Worm (Caenorhabditis elegans) whole organism, L1 larva: ENCODE measurements around the gene T16G12.3.

Experiments used
- C16A3.4 ChIP-seq: fragments of 150-350 bp; optimal IDR thresholded peaks from 2 replicates; lab custom pipeline; 2014; ENCODE audit warnings: missing biosample characterization, missing genetic modification characterization
- C34B4.2 ChIP-seq: sonication (generic microtip); optimal IDR thresholded peaks from 2 replicates; lab custom pipeline; 2017; ENCODE audit warnings: mild to moderate bottlenecking, missing genetic modification characterization, missing compliant biosample characterization
- F16B12.6 ChIP-seq: fragments of 150-350 bp; optimal IDR thresholded peaks from 2 replicates; lab custom pipeline; 2014; ENCODE audit warnings: missing biosample characterization, missing genetic modification characterization
- Y116A8C.19 ChIP-seq: sonication (generic microtip); optimal IDR thresholded peaks from 2 replicates; lab custom pipeline; 2016; ENCODE audit warnings: missing compliant biosample characterization, missing genetic modification characterization, borderline replicate concordance
- aha-1 ChIP-seq: fragments of 150-350 bp; optimal IDR thresholded peaks from 2 replicates; lab custom pipeline; 2014; ENCODE audit warnings: missing biosample characterization, missing genetic modification characterization
- alr-1 ChIP-seq: fragments of 200-800 bp; sonication (Bioruptor generic); optimal IDR thresholded peaks from 2 replicates; lab custom pipeline; 2018; ENCODE audit warnings: borderline replicate concordance, mild to moderate bottlenecking, missing genetic modification characterization, missing compliant biosample characterization
- ama-1 ChIP-seq: fragments of 150-350 bp; optimal IDR thresholded peaks from 2 replicates; lab custom pipeline; 2014
- ceh-82 ChIP-seq, 3 experiments: fragments of 150-350 bp in 1 of 3; sonication (generic microtip) in 2 of 3; optimal IDR thresholded peaks; 2 replicates each; lab custom pipeline; 2014 to 2017; ENCODE audit warnings: missing biosample characterization in 3 of 3, missing genetic modification characterization in 3 of 3
- ceh-88 ChIP-seq: fragments of 200-800 bp; sonication (Bioruptor generic); IDR thresholded peaks from 2 replicates; pipeline ENCODE4 v1.3.6; 2022; ENCODE audit warnings: missing genetic modification characterization, missing compliant biosample characterization
- dpl-1 ChIP-seq, 3 experiments: fragments of 150-350 bp in 2 of 3; sonication (generic microtip) in 1 of 3; optimal IDR thresholded peaks; 2 replicates each; lab custom pipeline; 2014 to 2017; ENCODE audit warnings: missing biosample characterization in 3 of 3, missing genetic modification characterization in 3 of 3, missing genetic modification reagents in 3 of 3
- efl-1 ChIP-seq, 4 experiments: fragments of 150-350 bp; optimal IDR thresholded peaks in 3 of 4; peaks in 1 of 4; 1 replicate in 1 of 4; 2 replicates in 3 of 4; lab custom pipeline; 2014; ENCODE audit warnings: missing biosample characterization in 2 of 4, missing genetic modification characterization in 2 of 4, missing genetic modification reagents in 2 of 4
- efl-3 ChIP-seq: fragments of 200-800 bp; sonication (Bioruptor generic); optimal IDR thresholded peaks from 2 replicates; lab custom pipeline; 2018; ENCODE audit warnings: mild to moderate bottlenecking, missing genetic modification characterization, missing compliant biosample characterization
- elt-2 ChIP-seq: sonication (generic microtip); optimal IDR thresholded peaks from 2 replicates; lab custom pipeline; 2016; ENCODE audit warnings: missing genetic modification characterization, mild to moderate bottlenecking, inconsistent platforms, missing compliant biosample characterization, missing genetic modification reagents
- fkh-10 ChIP-seq: sonication (generic microtip); optimal IDR thresholded peaks from 2 replicates; lab custom pipeline; 2017; ENCODE audit warnings: missing biosample characterization, missing genetic modification reagents, missing genetic modification characterization
- fkh-4 ChIP-seq: sonication (generic microtip); optimal IDR thresholded peaks from 2 replicates; lab custom pipeline; 2016; ENCODE audit warnings: missing compliant biosample characterization, missing genetic modification characterization, borderline replicate concordance
- fkh-8 ChIP-seq: sonication (generic microtip); optimal IDR thresholded peaks from 2 replicates; lab custom pipeline; 2016; ENCODE audit warnings: mild to moderate bottlenecking, missing genetic modification characterization, missing compliant biosample characterization
- fos-1 ChIP-seq: fragments of 150-350 bp; optimal IDR thresholded peaks from 2 replicates; lab custom pipeline; 2014; ENCODE audit warnings: missing biosample characterization, missing genetic modification characterization
- hlh-17 ChIP-seq: fragments of 200-800 bp; sonication (Bioruptor generic); optimal IDR thresholded peaks from 2 replicates; lab custom pipeline; 2018; ENCODE audit warnings: missing genetic modification characterization, mild to moderate bottlenecking, missing compliant biosample characterization, moderate library complexity, borderline replicate concordance
- hlh-4 ChIP-seq: sonication (generic microtip); optimal IDR thresholded peaks from 2 replicates; lab custom pipeline; 2016; ENCODE audit warnings: mild to moderate bottlenecking, missing genetic modification characterization, missing compliant biosample characterization
- irx-1 ChIP-seq: sonication (generic microtip); optimal IDR thresholded peaks from 2 replicates; lab custom pipeline; 2016; ENCODE audit warnings: missing genetic modification characterization, missing compliant biosample characterization
- lin-14 ChIP-seq: fragments of 200-800 bp; sonication (Bioruptor generic); optimal IDR thresholded peaks from 2 replicates; lab custom pipeline; 2018; ENCODE audit warnings: mild to moderate bottlenecking, missing genetic modification characterization, moderate library complexity, missing compliant biosample characterization
- lin-35 ChIP-seq, 2 experiments: fragments of 150-350 bp; optimal IDR thresholded peaks; 2 replicates each; lab custom pipeline; 2014; ENCODE audit warnings: missing biosample characterization in 2 of 2, missing genetic modification characterization in 2 of 2, missing genetic modification reagents in 2 of 2
- lin-39 ChIP-seq: fragments of 150-350 bp; optimal IDR thresholded peaks from 2 replicates; lab custom pipeline; 2014; ENCODE audit warnings: missing biosample characterization, missing genetic modification reagents, missing genetic modification characterization
- lsy-2 ChIP-seq, 2 experiments: fragments of 150-350 bp; optimal IDR thresholded peaks; 2 replicates each; lab custom pipeline; 2014; ENCODE audit warnings: missing biosample characterization in 2 of 2, missing genetic modification characterization in 2 of 2
- mab-9 ChIP-seq: fragments of 200-800 bp; sonication (Bioruptor generic); IDR thresholded peaks from 2 replicates; pipeline ENCODE4 v1.3.6; 2022; ENCODE audit warnings: missing genetic modification reagents, missing genetic modification characterization, missing compliant biosample characterization
- nhr-11 ChIP-seq: fragments of 150-350 bp; optimal IDR thresholded peaks from 2 replicates; lab custom pipeline; 2014; ENCODE audit warnings: missing biosample characterization, missing genetic modification characterization
- nhr-12 ChIP-seq: sonication (generic microtip); optimal IDR thresholded peaks from 2 replicates; lab custom pipeline; 2017; ENCODE audit warnings: missing biosample characterization, missing genetic modification characterization
- nhr-19 ChIP-seq: fragments of 200-800 bp; sonication (Bioruptor generic); conservative IDR thresholded peaks from 2 replicates; pipeline ENCODE4 v1.3.6; 2022; ENCODE audit warnings: missing genetic modification characterization, missing compliant biosample characterization
- nhr-76 ChIP-seq: sonication (generic microtip); optimal IDR thresholded peaks from 2 replicates; lab custom pipeline; 2017; ENCODE audit warnings: missing biosample characterization, missing genetic modification characterization
- nhr-77 ChIP-seq: fragments of 150-350 bp; optimal IDR thresholded peaks from 2 replicates; lab custom pipeline; 2014; ENCODE audit warnings: missing biosample characterization, missing genetic modification characterization
- nhr-85 ChIP-seq: sonication (generic microtip); peaks from one replicate; lab custom pipeline; 2016; ENCODE audit warnings: missing genetic modification characterization, inconsistent platforms, missing compliant biosample characterization
- nhr-90 ChIP-seq: sonication (generic microtip); optimal IDR thresholded peaks from 2 replicates; lab custom pipeline; 2016; ENCODE audit warnings: mild to moderate bottlenecking, missing genetic modification characterization, missing compliant biosample characterization; ENCODE audit not compliant: poor library complexity
- pag-3 ChIP-seq: sonication (generic microtip); optimal IDR thresholded peaks from 2 replicates; lab custom pipeline; 2017; ENCODE audit warnings: missing genetic modification characterization, mild to moderate bottlenecking, missing compliant biosample characterization, antibody characterized with exemption, borderline replicate concordance; ENCODE audit not compliant: insufficient read depth
- pax-3 ChIP-seq: fragments of 200-800 bp; sonication (Bioruptor generic); optimal IDR thresholded peaks from 2 replicates; lab custom pipeline; 2018; ENCODE audit warnings: mild to moderate bottlenecking, missing genetic modification characterization, moderate library complexity, missing compliant biosample characterization
- rnt-1 ChIP-seq: sonication (generic microtip); optimal IDR thresholded peaks from 2 replicates; lab custom pipeline; 2016; ENCODE audit warnings: mild to moderate bottlenecking, missing genetic modification characterization, moderate library complexity, missing compliant biosample characterization
- skn-1 ChIP-seq: fragments of 150-350 bp; optimal IDR thresholded peaks from 2 replicates; lab custom pipeline; 2014; ENCODE audit warnings: missing biosample characterization, missing genetic modification characterization
- snpc-4 ChIP-seq: fragments of 150-350 bp; optimal IDR thresholded peaks from 2 replicates; lab custom pipeline; 2014; ENCODE audit warnings: missing biosample characterization, missing genetic modification characterization
- snu-23 ChIP-seq: sonication (generic microtip); optimal IDR thresholded peaks from 2 replicates; lab custom pipeline; 2016; ENCODE audit warnings: missing genetic modification characterization, missing compliant biosample characterization
- sup-37 ChIP-seq: fragments of 200-800 bp; sonication (Bioruptor generic); optimal IDR thresholded peaks from 2 replicates; lab custom pipeline; 2018; ENCODE audit warnings: mild to moderate bottlenecking, missing genetic modification characterization, missing compliant biosample characterization
- swsn-7 ChIP-seq: sonication (generic microtip); optimal IDR thresholded peaks from 2 replicates; lab custom pipeline; 2016; ENCODE audit warnings: missing genetic modification characterization, missing compliant biosample characterization
- tbx-2 ChIP-seq: sonication (generic microtip); optimal IDR thresholded peaks from 2 replicates; lab custom pipeline; 2016; ENCODE audit warnings: missing genetic modification characterization, missing compliant biosample characterization
- unc-130 ChIP-seq: fragments of 150-350 bp; optimal IDR thresholded peaks from 2 replicates; lab custom pipeline; 2017; ENCODE audit warnings: missing biosample characterization, missing genetic modification characterization, inconsistent platforms
- unc-62 ChIP-seq: fragments of 150-350 bp; optimal IDR thresholded peaks from 2 replicates; lab custom pipeline; 2014; ENCODE audit warnings: missing biosample characterization, missing genetic modification reagents, missing genetic modification characterization
- unc-86 ChIP-seq: sonication (generic microtip); optimal IDR thresholded peaks from 2 replicates; lab custom pipeline; 2016; ENCODE audit warnings: missing genetic modification characterization, missing compliant biosample characterization
- xbp-1 ChIP-seq: sonication (generic microtip); optimal IDR thresholded peaks from 2 replicates; lab custom pipeline; 2016; ENCODE audit warnings: missing genetic modification characterization, missing compliant biosample characterization
- zip-4 ChIP-seq: fragments of 200-800 bp; sonication (Bioruptor generic); optimal IDR thresholded peaks from 2 replicates; lab custom pipeline; 2018; ENCODE audit warnings: mild to moderate bottlenecking, missing genetic modification characterization, moderate library complexity, missing compliant biosample characterization
- ztf-4 ChIP-seq: fragments of 150-350 bp; optimal IDR thresholded peaks from 2 replicates; lab custom pipeline; 2014; ENCODE audit warnings: missing biosample characterization, missing genetic modification characterization

T16G12.3 gene

DNA sequence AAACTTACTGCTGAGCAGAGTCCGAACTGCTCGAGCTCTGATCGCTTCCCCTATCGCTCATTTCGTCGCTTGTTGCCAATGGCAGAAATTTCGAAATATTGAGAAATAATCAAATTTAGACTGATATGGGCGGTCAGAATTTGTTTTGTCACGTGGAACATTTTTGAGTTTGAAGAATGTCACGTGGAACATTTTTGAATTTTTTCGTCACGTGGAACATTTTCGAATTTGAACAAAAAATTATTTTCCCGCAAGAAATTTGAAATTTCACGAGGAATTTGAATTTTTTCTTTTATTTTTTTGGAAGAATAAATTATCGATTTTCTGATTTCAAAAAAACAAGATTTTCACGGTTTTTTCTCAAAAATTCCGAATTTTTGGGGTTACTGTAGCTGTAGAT lies 40.3 kb upstream of the T16G12.3 start, which contains the start of gene fbxa-155:
Gene fbxa-155, minus strand, starts transcription at position 101 of the 400 bp plus-strand sequence.
- TF ChIP-seq rnt-1 (tag; lab: Kevin White, UChicago) (no peak), lin-14 (GFP tag; lab: Kevin White, UChicago) (no peak), sup-37 (GFP tag; lab: Kevin White, UChicago) (no peak), irx-1 (tag; lab: Kevin White, UChicago) (no peak), mab-9 (no peak), ztf-4 (tag; lab: Kevin White, UChicago) (no peak), Y116A8C.19 (tag; lab: Kevin White, UChicago) (no peak)

DNA sequence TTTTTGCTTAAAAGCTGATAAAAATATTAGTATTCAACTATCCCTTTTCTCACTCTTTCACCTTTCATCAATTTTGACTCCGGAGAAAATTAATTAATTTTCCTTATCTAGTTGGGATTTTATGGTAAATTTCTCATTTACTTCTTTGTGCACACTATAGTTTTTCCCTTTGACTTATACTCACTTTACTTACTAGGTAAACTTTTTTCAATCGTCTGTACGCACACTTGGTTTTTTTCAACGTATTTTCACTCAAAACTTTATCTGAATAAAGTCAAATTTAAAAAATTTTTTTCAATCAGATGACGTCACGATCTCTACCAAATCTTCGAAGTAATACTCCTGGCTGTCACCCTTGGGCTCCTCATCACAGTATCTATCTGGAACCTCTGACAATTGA lies 38.3 kb upstream of the T16G12.3 start, which contains the start of gene C05B5.16:
Gene C05B5.16, plus strand, starts transcription at position 301 of the 400 bp plus-strand sequence.
- TF ChIP-seq skn-1 (tag; lab: Kevin White, UChicago) (no peak), zip-4 (no peak), fkh-4 (tag; lab: Kevin White, UChicago) (no peak), efl-3 (GFP tag; lab: Kevin White, UChicago) (no peak), aha-1 (no peak), nhr-85 (tag; lab: Kevin White, UChicago) (no peak), F16B12.6 (tag; lab: Kevin White, UChicago) (no peak), hlh-17 (GFP tag; lab: Kevin White, UChicago) (no peak), ama-1 (lab: Kevin White, UChicago) (no peak), fkh-10 (GFP tag; lab: Kevin White, UChicago) (no peak), nhr-77 (no peak), pax-3 (tag; lab: Kevin White, UChicago) (no peak), unc-62 (GFP tag; lab: Kevin White, UChicago) (no peak), C34B4.2 (tag; lab: Kevin White, UChicago) (no peak), nhr-19 (GFP tag; lab: Robert Waterston, UW) (no peak), unc-86 (tag; lab: Kevin White, UChicago) (no peak), elt-2 (tag; lab: Kevin White, UChicago) (no peak), nhr-11 (no peak), irx-1 (tag; lab: Kevin White, UChicago) (no peak)

DNA sequence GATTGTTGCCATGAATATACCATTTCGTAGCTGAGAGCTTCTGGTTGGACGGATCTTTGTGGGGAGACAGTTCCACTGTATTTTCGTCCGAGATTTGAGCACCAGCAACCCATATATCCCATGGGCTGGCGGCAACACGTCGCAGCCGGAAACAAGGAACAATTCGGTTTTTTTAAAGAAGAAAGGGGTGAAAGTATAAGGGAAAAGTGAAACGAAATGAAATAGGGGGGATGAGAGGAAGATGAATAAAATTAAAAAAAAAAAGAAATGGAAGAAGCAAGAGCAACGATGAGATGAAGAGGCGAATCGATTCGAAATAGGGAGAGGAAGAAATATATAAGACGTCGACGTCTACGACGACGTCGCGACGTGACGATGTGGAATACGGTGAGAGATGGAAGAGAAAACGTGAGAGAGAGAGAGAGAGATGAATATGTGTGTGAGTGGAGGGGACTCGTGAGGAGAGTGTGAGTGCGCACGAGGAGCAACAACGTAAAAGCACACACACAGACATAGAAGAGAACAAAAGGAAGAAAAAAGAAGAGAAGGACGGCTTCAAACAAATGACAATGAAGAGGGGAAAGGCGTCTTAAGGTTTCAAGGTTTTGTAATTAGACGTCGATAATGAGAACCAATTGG lies 33.9 kb upstream of the T16G12.3 start, which contains the start of gene rgs-1:
Gene rgs-1, minus strand, starts transcription at position 146 of the 639 bp plus-strand sequence.
- TF ChIP-seq alr-1 (no peak), nhr-90 (tag; lab: Kevin White, UChicago) (no peak), efl-1 (optimal IDR thresholded peaks at IDR 0.05; lab: Kevin White, UChicago) (peak; percentile 38 to 49), efl-1 (GFP tag; optimal IDR thresholded peaks at IDR 0.05 in 1 of 2; lab: Kevin White, UChicago) (no peak), ceh-88 (GFP tag; lab: Robert Waterston, UW) (no peak), lin-35 (GFP tag; optimal IDR thresholded peaks at IDR 0.05; lab: Kevin White, UChicago) (peak in 1 of 2 experiments; percentile 55), zip-4 (no peak), tbx-2 (peak; percentile 33), ceh-82 (tag; optimal IDR thresholded peaks at IDR 0.05; lab: Kevin White, UChicago) (peak; percentile 3 to 76 (median 11)), lin-14 (GFP tag; lab: Kevin White, UChicago) (peak; percentile 82), lsy-2 (tag; optimal IDR thresholded peaks at IDR 0.05; lab: Kevin White, UChicago) (peak; percentile 7 to 46), nhr-76 (no peak), fos-1 (tag; lab: Kevin White, UChicago) (no peak), dpl-1 (GFP tag; optimal IDR thresholded peaks at IDR 0.05; lab: Kevin White, UChicago) (peak in 1 of 3 experiments; percentile 13), pag-3 (tag; lab: Kevin White, UChicago) (no peak), lin-39 (tag; lab: Kevin White, UChicago) (no peak), elt-2 (tag; lab: Kevin White, UChicago) (no peak), C16A3.4 (no peak), skn-1 (tag; lab: Kevin White, UChicago) (peak; percentile 24), hlh-4 (tag; lab: Kevin White, UChicago) (no peak), fkh-8 (tag; lab: Kevin White, UChicago) (peak; percentile 79), unc-86 (tag; lab: Kevin White, UChicago) (peak; percentile 74), snpc-4 (peak; percentile 34), snu-23 (GFP tag; lab: Kevin White, UChicago) (peak; percentile 55), swsn-7 (peak; percentile 43), xbp-1 (tag; lab: Kevin White, UChicago) (peak; percentile 49), nhr-12 (tag; lab: Kevin White, UChicago) (no peak), unc-130 (no peak)
